Worm (Caenorhabditis elegans): ENCODE results near the gene F38B2.6.

F38B2.6 gene

DNA sequence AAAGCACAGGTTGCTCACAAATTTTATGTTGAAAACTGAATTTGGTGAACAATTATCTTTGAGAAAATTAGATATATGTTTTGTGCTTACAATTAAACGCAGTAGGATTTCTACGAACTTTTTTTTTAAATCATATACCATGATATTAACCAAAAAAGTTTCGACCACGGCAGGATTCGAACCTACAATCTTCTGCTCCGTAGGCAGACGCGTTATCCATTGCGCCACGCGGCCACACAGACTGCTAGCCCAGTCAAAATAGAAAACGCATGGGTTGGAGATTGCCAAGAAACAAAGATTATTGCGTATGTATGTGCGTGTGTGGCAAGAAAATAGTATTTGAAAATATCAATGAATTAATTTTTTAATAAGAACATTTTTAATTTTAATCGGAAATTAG is 28.6 kb downstream of the F38B2.6 start:
- TF ChIP-seq tbx-37 (GFP tag; conservative IDR thresholded peaks at IDR 0.05) = peak; percentile 68; the same call in 1 of the 2 replicates
- TF ChIP-seq hmg-4 (GFP tag; optimal IDR thresholded peaks at IDR 0.05) = peak; percentile 88
- TF ChIP-seq sea-1 (GFP tag; conservative IDR thresholded peaks at IDR 0.05) = peak; percentile 68; the same call in 1 of the 2 replicates
- TF ChIP-seq ama-1 (optimal IDR thresholded peaks at IDR 0.05) = no peak
- TF ChIP-seq ceh-36 (tag; optimal IDR thresholded peaks at IDR 0.05) = peak; percentile 78
- peak; percentile 36 for TF ChIP-seq ets-7 (tag; optimal IDR thresholded peaks at IDR 0.05)
- peak; percentile 78 for TF ChIP-seq flt-1 (GFP tag; IDR thresholded peaks at IDR 0.05)
- peak; percentile 38 for TF ChIP-seq tra-4 (tag; optimal IDR thresholded peaks at IDR 0.05)
- TF ChIP-seq pes-1 (GFP tag; IDR thresholded peaks at IDR 0.05) = peak; percentile 85; the same call in 1 of the 2 replicates
- peak; percentile 86 for TF ChIP-seq tbx-11 (GFP tag; IDR thresholded peaks at IDR 0.05)
- TF ChIP-seq ceh-13 (GFP tag; optimal IDR thresholded peaks at IDR 0.05) = peak; percentile 66
- peak; percentile 81 for TF ChIP-seq scrt-1 (GFP tag; IDR thresholded peaks at IDR 0.05)
- no peak for TF ChIP-seq aly-1 (tag; optimal IDR thresholded peaks at IDR 0.05)
- TF ChIP-seq F13C5.2 (tag; optimal IDR thresholded peaks at IDR 0.05) = peak; percentile 73
- TF ChIP-seq hmbx-1 (tag; optimal IDR thresholded peaks at IDR 0.05) = peak; percentile 35
- no peak for TF ChIP-seq B0310.2 (tag; optimal IDR thresholded peaks at IDR 0.05)
- TF ChIP-seq hnd-1 (tag; optimal IDR thresholded peaks at IDR 0.05) = peak; percentile 63

DNA sequence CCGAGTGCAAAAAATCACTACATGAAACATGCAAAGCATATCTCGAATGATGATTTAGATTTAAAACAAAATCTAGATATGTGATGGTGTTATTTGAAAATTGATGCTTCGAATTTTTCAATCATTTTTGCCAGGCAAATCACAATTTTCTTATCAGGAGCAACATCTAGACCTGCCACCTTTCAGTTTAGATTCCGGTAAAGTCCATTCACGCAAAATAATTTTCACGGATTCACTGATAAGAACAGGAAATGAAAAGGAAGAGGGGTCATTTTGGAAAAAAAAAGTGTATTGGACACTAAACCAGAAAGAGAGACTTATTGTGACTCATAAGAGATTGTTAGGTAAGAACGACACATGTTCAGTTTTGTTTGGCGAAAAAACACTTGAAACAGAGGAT is 29.1 kb downstream of the F38B2.6 start:
- TF ChIP-seq pes-1 (GFP tag; IDR thresholded peaks at IDR 0.05) (no peak), flt-1 (GFP tag; IDR thresholded peaks at IDR 0.05) (no peak), scrt-1 (GFP tag; IDR thresholded peaks at IDR 0.05) (no peak), aly-1 (tag; optimal IDR thresholded peaks at IDR 0.05) (no peak), ets-7 (tag; optimal IDR thresholded peaks at IDR 0.05) (no peak), F13C5.2 (tag; optimal IDR thresholded peaks at IDR 0.05) (no peak), tbx-11 (GFP tag; IDR thresholded peaks at IDR 0.05) (no peak), hmg-4 (GFP tag; optimal IDR thresholded peaks at IDR 0.05) (no peak), ceh-36 (tag; optimal IDR thresholded peaks at IDR 0.05) (no peak), tra-4 (tag; optimal IDR thresholded peaks at IDR 0.05) (no peak), tbx-37 (GFP tag; conservative IDR thresholded peaks at IDR 0.05) (no peak), ceh-13 (GFP tag; optimal IDR thresholded peaks at IDR 0.05) (no peak), B0310.2 (tag; optimal IDR thresholded peaks at IDR 0.05) (no peak)

DNA sequence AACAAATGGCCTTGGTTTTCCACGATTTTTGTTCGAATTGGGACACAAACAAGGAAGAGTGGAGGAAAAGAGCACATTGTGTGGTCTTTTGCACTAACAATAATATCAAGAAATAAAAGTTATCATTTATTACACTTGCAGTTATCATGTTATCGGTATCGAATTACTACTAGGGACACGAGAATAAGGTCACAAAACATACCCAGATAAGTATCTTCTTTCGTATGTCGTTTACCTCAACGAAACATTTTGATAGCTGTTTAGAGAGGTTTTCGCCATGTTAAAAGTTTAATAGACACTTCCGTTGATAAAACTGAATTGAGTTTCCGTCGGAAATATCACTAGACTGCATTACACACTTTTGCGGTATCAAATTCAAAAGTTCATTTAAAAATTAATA is 30.1 kb downstream of the F38B2.6 start:
- TF ChIP-seq flt-1 (GFP tag; IDR thresholded peaks at IDR 0.05) (no peak), B0310.2 (tag; optimal IDR thresholded peaks at IDR 0.05) (no peak), pes-1 (GFP tag; IDR thresholded peaks at IDR 0.05) (no peak), tra-4 (tag; optimal IDR thresholded peaks at IDR 0.05) (no peak), ets-7 (tag; optimal IDR thresholded peaks at IDR 0.05) (no peak), hnd-1 (tag; optimal IDR thresholded peaks at IDR 0.05) (no peak), sea-1 (GFP tag; conservative IDR thresholded peaks at IDR 0.05) (no peak), ceh-36 (tag; optimal IDR thresholded peaks at IDR 0.05) (no peak), ceh-13 (GFP tag; optimal IDR thresholded peaks at IDR 0.05) (no peak), scrt-1 (GFP tag; IDR thresholded peaks at IDR 0.05) (no peak), aly-1 (tag; optimal IDR thresholded peaks at IDR 0.05) (no peak), tbx-37 (GFP tag; conservative IDR thresholded peaks at IDR 0.05) (no peak), ama-1 (optimal IDR thresholded peaks at IDR 0.05) (no peak), tbx-11 (GFP tag; IDR thresholded peaks at IDR 0.05) (no peak), F13C5.2 (tag; optimal IDR thresholded peaks at IDR 0.05) (no peak)

DNA sequence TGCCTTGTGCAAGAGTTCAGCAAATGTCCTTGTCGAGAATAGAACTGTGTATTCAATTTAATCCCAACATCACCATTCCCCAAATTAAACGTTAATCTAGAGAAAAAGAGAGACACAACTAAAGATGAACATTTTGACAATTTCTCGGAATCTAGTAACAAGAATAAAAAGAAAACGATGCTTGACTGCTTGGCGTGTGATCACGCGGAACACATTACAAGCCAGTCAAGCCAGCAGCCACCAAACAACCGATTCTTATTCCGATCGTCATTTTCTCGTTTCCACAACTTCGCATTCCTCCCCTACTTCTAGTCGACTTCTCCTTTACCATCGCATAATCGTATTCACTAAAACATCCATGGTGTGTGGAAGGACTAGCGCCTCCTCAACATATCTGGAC is 31.7 kb downstream of the F38B2.6 start:
- TF ChIP-seq tbx-37 (GFP tag; conservative IDR thresholded peaks at IDR 0.05) (no peak), B0310.2 (tag; optimal IDR thresholded peaks at IDR 0.05) (no peak), ceh-13 (GFP tag; optimal IDR thresholded peaks at IDR 0.05) (no peak), ceh-36 (tag; optimal IDR thresholded peaks at IDR 0.05) (no peak), ama-1 (optimal IDR thresholded peaks at IDR 0.05) (no peak), aly-1 (tag; optimal IDR thresholded peaks at IDR 0.05) (no peak), tbx-11 (GFP tag; IDR thresholded peaks at IDR 0.05) (no peak), scrt-1 (GFP tag; IDR thresholded peaks at IDR 0.05) (no peak), hnd-1 (tag; optimal IDR thresholded peaks at IDR 0.05) (no peak)

DNA sequence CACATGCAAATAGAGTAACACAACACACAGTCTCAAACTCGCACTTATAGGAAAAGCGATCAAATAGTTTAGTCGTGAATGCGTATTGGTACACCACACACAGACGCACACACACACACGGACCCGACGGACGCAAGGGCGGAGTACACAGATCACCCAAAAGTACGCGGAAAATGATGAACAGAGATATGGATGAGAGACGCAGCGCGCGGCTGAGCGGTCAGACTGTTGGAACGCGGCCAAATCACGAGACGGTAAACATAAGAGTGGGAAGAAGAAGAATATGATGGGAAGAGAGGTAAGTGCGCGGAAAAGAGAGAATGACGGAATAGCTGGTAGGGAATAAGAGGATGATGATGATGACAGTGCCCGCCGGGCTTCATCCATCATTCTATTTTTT is 33.0 kb downstream of the F38B2.6 start:
- TF ChIP-seq B0310.2 (tag; optimal IDR thresholded peaks at IDR 0.05) (no peak), hmg-4 (GFP tag; optimal IDR thresholded peaks at IDR 0.05) (peak; percentile 46)

DNA sequence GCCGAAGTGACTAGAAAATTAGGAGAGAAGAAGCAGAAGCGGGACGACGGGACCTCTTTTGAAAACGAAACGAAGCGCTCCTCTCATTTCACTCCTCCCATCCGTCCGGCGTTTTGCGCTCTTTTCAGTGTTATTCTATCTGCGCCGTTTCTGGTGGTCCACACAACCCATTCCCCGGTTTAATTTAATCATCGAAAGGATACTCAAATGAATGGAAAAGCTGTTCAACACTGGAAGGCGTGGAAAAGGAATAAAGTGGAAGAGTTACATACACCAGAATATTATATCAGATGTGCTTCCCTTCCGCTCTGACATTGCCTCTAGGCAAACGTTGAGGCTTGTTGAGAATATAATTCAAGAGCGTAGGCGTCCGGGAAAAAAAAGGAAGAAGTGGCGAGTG is 36.0 kb downstream of the F38B2.6 start:
- no peak for TF ChIP-seq pes-1 (GFP tag; IDR thresholded peaks at IDR 0.05)
- TF ChIP-seq ceh-36 (tag; optimal IDR thresholded peaks at IDR 0.05) = no peak
- no peak for TF ChIP-seq flt-1 (GFP tag; IDR thresholded peaks at IDR 0.05)
- no peak for TF ChIP-seq ets-7 (tag; optimal IDR thresholded peaks at IDR 0.05)
- TF ChIP-seq sea-1 (GFP tag; conservative IDR thresholded peaks at IDR 0.05) = no peak
- TF ChIP-seq tbx-11 (GFP tag; IDR thresholded peaks at IDR 0.05) = no peak

DNA sequence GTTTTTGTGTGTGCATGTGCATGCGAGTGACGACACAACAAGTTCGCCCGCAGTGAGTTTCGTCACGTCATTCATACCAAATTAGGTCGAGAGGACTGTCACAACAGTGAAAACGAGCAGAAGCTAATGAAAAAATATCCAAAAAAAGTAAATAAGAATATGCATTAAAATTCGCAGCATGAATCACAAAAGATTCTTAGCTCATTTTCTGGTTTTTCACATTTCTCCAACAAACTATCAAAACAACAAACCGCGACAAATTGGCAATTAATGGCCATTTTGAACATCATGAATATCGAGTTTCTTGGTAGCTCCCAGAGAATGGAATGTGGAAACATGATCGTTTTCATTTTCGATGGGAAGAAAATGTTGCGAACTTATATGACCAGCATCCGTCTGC is 37.4 kb downstream of the F38B2.6 start:
- TF ChIP-seq B0310.2 (tag; optimal IDR thresholded peaks at IDR 0.05) (no peak), hmg-4 (GFP tag; optimal IDR thresholded peaks at IDR 0.05) (no peak), hmbx-1 (tag; optimal IDR thresholded peaks at IDR 0.05) (no peak), ceh-36 (tag; optimal IDR thresholded peaks at IDR 0.05) (no peak), flt-1 (GFP tag; IDR thresholded peaks at IDR 0.05) (no peak), hnd-1 (tag; optimal IDR thresholded peaks at IDR 0.05) (no peak), sea-1 (GFP tag; conservative IDR thresholded peaks at IDR 0.05) (no peak), pes-1 (GFP tag; IDR thresholded peaks at IDR 0.05) (no peak), scrt-1 (GFP tag; IDR thresholded peaks at IDR 0.05) (no peak), F13C5.2 (tag; optimal IDR thresholded peaks at IDR 0.05) (no peak), ceh-13 (GFP tag; optimal IDR thresholded peaks at IDR 0.05) (no peak), aly-1 (tag; optimal IDR thresholded peaks at IDR 0.05) (no peak), ets-7 (tag; optimal IDR thresholded peaks at IDR 0.05) (no peak), ama-1 (optimal IDR thresholded peaks at IDR 0.05) (no peak), tra-4 (tag; optimal IDR thresholded peaks at IDR 0.05) (no peak), tbx-37 (GFP tag; conservative IDR thresholded peaks at IDR 0.05) (no peak), tbx-11 (GFP tag; IDR thresholded peaks at IDR 0.05) (no peak)

DNA sequence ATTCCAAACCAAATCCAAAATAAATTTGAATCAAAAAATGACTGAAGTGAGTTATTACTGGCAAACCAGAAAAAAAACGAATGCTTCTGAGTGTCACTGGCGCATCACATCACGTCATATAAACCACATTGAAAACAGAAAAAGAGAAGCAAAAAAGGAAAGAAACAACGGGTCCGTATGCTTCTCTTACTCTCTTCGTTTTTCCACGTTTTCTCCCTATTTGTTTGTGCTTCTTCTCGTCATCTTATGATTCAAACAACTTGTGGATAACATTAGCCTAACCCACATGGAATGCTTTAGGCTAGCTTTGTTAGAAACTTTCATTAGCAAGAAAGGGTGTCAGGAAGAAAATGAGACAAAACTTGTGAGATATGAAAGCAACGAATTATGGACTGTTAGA is 39.6 kb downstream of the F38B2.6 start:
- no peak for TF ChIP-seq flt-1 (GFP tag; IDR thresholded peaks at IDR 0.05)
- no peak for TF ChIP-seq ets-7 (tag; optimal IDR thresholded peaks at IDR 0.05)
- TF ChIP-seq ama-1 (optimal IDR thresholded peaks at IDR 0.05) = no peak
- no peak for TF ChIP-seq tbx-37 (GFP tag; conservative IDR thresholded peaks at IDR 0.05)
- TF ChIP-seq hmg-4 (GFP tag; optimal IDR thresholded peaks at IDR 0.05) = no peak
- TF ChIP-seq B0310.2 (tag; optimal IDR thresholded peaks at IDR 0.05) = no peak
- no peak for TF ChIP-seq scrt-1 (GFP tag; IDR thresholded peaks at IDR 0.05)
- no peak for TF ChIP-seq ceh-36 (tag; optimal IDR thresholded peaks at IDR 0.05)
- no peak for TF ChIP-seq sea-1 (GFP tag; conservative IDR thresholded peaks at IDR 0.05)
- no peak for TF ChIP-seq tbx-11 (GFP tag; IDR thresholded peaks at IDR 0.05)
- no peak for TF ChIP-seq hmbx-1 (tag; optimal IDR thresholded peaks at IDR 0.05)
- no peak for TF ChIP-seq tra-4 (tag; optimal IDR thresholded peaks at IDR 0.05)
- TF ChIP-seq hnd-1 (tag; optimal IDR thresholded peaks at IDR 0.05) = no peak
- TF ChIP-seq aly-1 (tag; optimal IDR thresholded peaks at IDR 0.05) = no peak
